Worm (Caenorhabditis elegans) whole organism, early embryonic: ENCODE results near the gene F20A1.2.
"Not testable (repeated sequence)": the region's sequence is repeated elsewhere in the genome, so short reads cannot be mapped to it uniquely, and the experiment has no call there.

Experiments used
- B0310.2 ChIP-seq: sonication (generic microtip); optimal IDR thresholded peaks from 2 replicates; lab custom pipeline; 2016; ENCODE audit warnings: mild to moderate bottlenecking, missing genetic modification characterization, missing compliant biosample characterization
- F13C5.2 ChIP-seq: sonication (generic microtip); optimal IDR thresholded peaks from 2 replicates; lab custom pipeline; 2017; ENCODE audit warnings: mild to moderate bottlenecking, missing genetic modification characterization, inconsistent platforms, missing compliant biosample characterization
- aly-1 ChIP-seq: sonication (generic microtip); optimal IDR thresholded peaks from 2 replicates; lab custom pipeline; 2016; ENCODE audit warnings: missing genetic modification characterization, missing compliant biosample characterization
- ama-1 ChIP-seq: fragments of 150-350 bp; optimal IDR thresholded peaks from 2 replicates; lab custom pipeline; 2014
- ceh-13 ChIP-seq: fragments of 200-800 bp; sonication (Bioruptor generic); optimal IDR thresholded peaks from 2 replicates; lab custom pipeline; 2018; ENCODE audit warnings: mild to moderate bottlenecking, missing genetic modification characterization, missing compliant biosample characterization
- ceh-36 ChIP-seq: sonication (generic microtip); optimal IDR thresholded peaks from 2 replicates; lab custom pipeline; 2016; ENCODE audit warnings: missing genetic modification characterization, inconsistent platforms, missing compliant biosample characterization
- ets-7 ChIP-seq: sonication (generic microtip); optimal IDR thresholded peaks from 2 replicates; lab custom pipeline; 2016; ENCODE audit warnings: missing genotype, missing genetic modification characterization, missing compliant biosample characterization
- flt-1 ChIP-seq: fragments of 200-800 bp; sonication (Bioruptor generic); IDR thresholded peaks from 2 replicates; pipeline ENCODE4 v1.3.6; 2022; ENCODE audit warnings: missing genetic modification characterization, missing compliant biosample characterization
- hmbx-1 ChIP-seq: sonication (generic microtip); optimal IDR thresholded peaks from 2 replicates; lab custom pipeline; 2016; ENCODE audit warnings: mild to moderate bottlenecking, missing genetic modification characterization, missing compliant biosample characterization
- hmg-4 ChIP-seq: fragments of 200-800 bp; sonication (Bioruptor generic); optimal IDR thresholded peaks from 2 replicates; lab custom pipeline; 2018; ENCODE audit warnings: mild to moderate bottlenecking, missing genetic modification characterization, missing compliant biosample characterization
- hnd-1 ChIP-seq: sonication (generic microtip); optimal IDR thresholded peaks from 2 replicates; lab custom pipeline; 2016; ENCODE audit warnings: missing genetic modification characterization, missing compliant biosample characterization
- pes-1 ChIP-seq: fragments of 200-800 bp; sonication (Bioruptor generic); IDR thresholded peaks from 2 replicates; pipeline ENCODE4 v1.3.6; 2022; ENCODE audit warnings: missing genetic modification reagents, missing genetic modification characterization, missing compliant biosample characterization
- scrt-1 ChIP-seq: fragments of 200-800 bp; sonication (Bioruptor generic); IDR thresholded peaks from 2 replicates; pipeline ENCODE4 v1.3.6; 2022; ENCODE audit warnings: missing genetic modification characterization, missing compliant biosample characterization
- sea-1 ChIP-seq: fragments of 200-800 bp; sonication (Bioruptor generic); conservative IDR thresholded peaks from 2 replicates; pipeline ENCODE4 v1.3.6; 2022; ENCODE audit warnings: missing genetic modification characterization, missing compliant biosample characterization
- tbx-11 ChIP-seq: fragments of 200-800 bp; sonication (Bioruptor generic); IDR thresholded peaks from 2 replicates; pipeline ENCODE4 v1.3.6; 2022; ENCODE audit warnings: missing genetic modification characterization, missing compliant biosample characterization
- tbx-37 ChIP-seq: fragments of 200-800 bp; sonication (Bioruptor generic); conservative IDR thresholded peaks from 2 replicates; pipeline ENCODE4 v1.3.6; 2022; ENCODE audit warnings: missing genetic modification reagents, missing genetic modification characterization, missing compliant biosample characterization
- tra-4 ChIP-seq: sonication (generic microtip); optimal IDR thresholded peaks from 2 replicates; lab custom pipeline; 2017; ENCODE audit warnings: missing genetic modification characterization, missing compliant biosample characterization

The F20A1.2 gene

DNA sequence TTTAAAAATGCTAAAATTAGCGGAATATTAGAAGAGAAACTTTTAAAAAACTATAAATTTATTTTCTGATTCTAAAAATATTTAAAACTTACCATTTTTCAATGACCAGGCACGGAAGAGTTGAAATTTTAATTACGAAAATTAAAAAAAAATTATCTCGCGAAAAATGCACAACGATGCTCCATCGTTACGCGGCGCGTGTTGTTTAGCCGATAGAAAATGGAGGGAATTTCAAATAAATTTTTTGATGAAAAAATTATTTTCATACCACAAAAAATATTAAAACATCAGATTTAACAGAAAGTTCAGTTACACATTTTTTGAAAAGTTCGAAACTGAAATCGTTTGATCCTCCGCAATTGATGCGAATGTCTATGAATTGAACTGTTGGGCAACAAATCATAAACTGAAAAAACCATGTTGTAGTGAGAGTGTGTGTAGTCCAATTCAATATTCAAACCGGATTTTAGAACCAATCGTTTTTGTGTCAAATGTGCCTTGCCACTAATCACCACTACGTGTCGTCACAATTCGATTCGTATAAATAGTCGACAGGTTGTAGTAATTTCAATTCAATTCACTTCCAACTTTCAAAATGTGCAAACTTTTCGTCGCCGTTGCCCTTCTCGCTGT is 5.1 kb downstream of the F20A1.2 start, which contains the start of the genes tofu-2 and spig-1:
tofu-2 (minus strand) TSS at position 116 of the 633 bp plus-strand sequence.
spig-1 (plus strand) TSS at position 583 of the 633 bp plus-strand sequence.
- no peak for TF ChIP-seq ama-1
- TF ChIP-seq aly-1 (tag; lab: Kevin White, UChicago): no peak
- TF ChIP-seq tbx-37 (GFP tag; lab: Robert Waterston, UW): no peak
- TF ChIP-seq B0310.2 (tag; lab: Kevin White, UChicago): no peak
- TF ChIP-seq hmg-4: no peak
- no peak for TF ChIP-seq ets-7 (tag; lab: Kevin White, UChicago)
- TF ChIP-seq ceh-13 (GFP tag; lab: Kevin White, UChicago): no peak
- TF ChIP-seq flt-1 (GFP tag; lab: Robert Waterston, UW): no peak
- no peak for TF ChIP-seq hnd-1
- no peak for TF ChIP-seq F13C5.2
- TF ChIP-seq hmbx-1: no peak
- no peak for TF ChIP-seq scrt-1 (GFP tag; lab: Robert Waterston, UW)
- no peak for TF ChIP-seq tbx-11 (GFP tag; lab: Robert Waterston, UW)
- no peak for TF ChIP-seq pes-1 (GFP tag; lab: Robert Waterston, UW)
- no peak for TF ChIP-seq ceh-36 (tag; lab: Kevin White, UChicago)
- no peak for TF ChIP-seq tra-4
- no peak for TF ChIP-seq sea-1

DNA sequence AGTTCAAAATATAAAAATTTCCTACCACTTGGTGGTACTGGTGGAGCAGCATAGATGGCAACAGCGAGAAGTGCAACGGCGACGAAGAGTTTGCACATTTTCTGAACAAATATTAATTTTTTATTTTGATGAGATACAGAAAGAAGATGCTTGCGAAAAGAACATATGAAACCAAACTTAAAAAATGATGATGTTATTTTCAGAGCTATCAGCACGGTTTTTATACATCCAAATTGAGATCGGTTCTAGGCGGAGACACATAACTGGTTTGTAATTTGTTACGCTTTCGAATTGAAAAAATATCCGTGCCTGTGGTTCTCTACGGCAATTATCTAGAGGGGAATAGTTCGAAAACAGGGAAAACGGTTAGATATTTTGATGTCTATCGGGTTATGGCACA is 7.0 kb downstream of the F20A1.2 start, which contains the start of gene txt-17:
txt-17 (minus strand) TSS at position 101 of the 400 bp plus-strand sequence.
- TF ChIP-seq hmg-4 (no peak), flt-1 (GFP tag; lab: Robert Waterston, UW) (no peak)

DNA sequence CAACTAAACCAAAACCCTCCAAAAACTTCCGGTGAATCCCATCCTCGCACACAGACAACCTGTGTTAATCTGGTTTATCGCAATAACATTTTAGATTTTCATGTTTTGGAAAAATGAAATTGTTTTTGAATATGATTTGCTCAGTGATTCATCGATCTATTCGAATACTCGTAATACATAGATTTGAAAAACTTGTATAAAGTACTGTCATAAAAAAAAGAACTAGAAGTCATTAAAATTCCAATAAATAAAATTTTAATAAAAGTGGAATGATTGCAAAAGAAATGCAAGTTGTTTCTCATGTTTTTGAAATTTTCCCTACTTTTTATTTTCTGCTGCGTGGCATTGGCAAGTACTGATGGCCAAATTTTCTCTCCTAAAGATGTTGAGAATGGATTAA is 8.5 kb downstream of the F20A1.2 start, which contains the start of gene spig-8:
spig-8 (plus strand) TSS at position 301 of the 400 bp plus-strand sequence.
- TF ChIP-seq tbx-11 (GFP tag; lab: Robert Waterston, UW): no peak
- no peak for TF ChIP-seq ama-1
- TF ChIP-seq F13C5.2: no peak
- no peak for TF ChIP-seq hnd-1
- no peak for TF ChIP-seq ets-7 (tag; lab: Kevin White, UChicago)
- no peak for TF ChIP-seq scrt-1 (GFP tag; lab: Robert Waterston, UW)
- no peak for TF ChIP-seq hmg-4
- TF ChIP-seq flt-1 (GFP tag; lab: Robert Waterston, UW): no peak
- TF ChIP-seq hmbx-1: no peak
- TF ChIP-seq ceh-36 (tag; lab: Kevin White, UChicago): no peak
- TF ChIP-seq tbx-37 (GFP tag; lab: Robert Waterston, UW): no peak
- no peak for TF ChIP-seq sea-1
- TF ChIP-seq aly-1 (tag; lab: Kevin White, UChicago): no peak
- TF ChIP-seq tra-4: no peak
- no peak for TF ChIP-seq pes-1 (GFP tag; lab: Robert Waterston, UW)

DNA sequence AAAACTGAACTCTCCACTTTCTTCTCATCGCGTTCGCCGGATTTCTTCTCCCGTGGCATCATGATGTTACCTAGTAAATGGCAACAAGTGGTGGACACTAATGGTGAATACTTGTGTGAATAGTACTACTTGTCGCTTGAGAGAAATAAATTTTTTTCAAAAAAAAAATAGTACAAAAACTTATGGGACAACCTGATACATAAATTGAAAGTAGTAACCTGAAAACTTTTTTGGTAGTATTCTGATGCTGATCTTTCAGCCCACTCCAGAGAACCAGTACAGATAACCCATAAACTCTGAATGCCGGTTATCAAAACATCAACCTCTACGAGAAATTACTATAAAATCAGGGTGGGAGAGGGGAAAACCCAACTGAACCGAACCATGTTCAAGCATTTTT is 11.7 kb downstream of the F20A1.2 start, which contains the start of gene Y57E12AL.2:
Y57E12AL.2 (plus strand) TSS at position 301 of the 400 bp plus-strand sequence.
- TF ChIP-seq F13C5.2; pes-1 (GFP tag; lab: Robert Waterston, UW); aly-1 (tag; lab: Kevin White, UChicago): not testable (repeated sequence)

DNA sequence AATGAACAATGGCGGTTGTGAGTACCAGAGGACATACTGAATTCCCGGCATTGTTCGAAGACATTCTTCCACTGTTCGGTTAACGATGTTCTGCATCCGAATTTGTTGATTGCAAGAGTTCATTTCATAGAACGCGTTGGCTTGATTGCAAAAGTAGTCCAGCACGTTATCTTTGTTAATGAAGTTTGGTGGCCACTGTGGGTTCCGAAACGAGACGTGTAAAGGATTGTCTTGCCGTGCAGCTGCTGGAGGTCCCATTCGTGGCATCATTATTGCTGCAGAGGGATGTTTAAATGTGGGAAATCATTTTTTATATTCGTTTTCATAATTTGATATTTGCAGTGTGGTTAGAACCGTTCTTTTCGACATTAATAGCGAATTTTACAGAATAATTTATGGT is 13.2 kb downstream of the F20A1.2 start, which contains the start of gene mdt-6:
mdt-6 (minus strand) TSS at position 275 of the 400 bp plus-strand sequence.
- TF ChIP-seq pes-1 (GFP tag; lab: Robert Waterston, UW): no peak
- no peak for TF ChIP-seq ceh-13 (GFP tag; lab: Kevin White, UChicago)
- TF ChIP-seq tra-4: no peak
- no peak for TF ChIP-seq hmbx-1
- no peak for TF ChIP-seq scrt-1 (GFP tag; lab: Robert Waterston, UW)

DNA sequence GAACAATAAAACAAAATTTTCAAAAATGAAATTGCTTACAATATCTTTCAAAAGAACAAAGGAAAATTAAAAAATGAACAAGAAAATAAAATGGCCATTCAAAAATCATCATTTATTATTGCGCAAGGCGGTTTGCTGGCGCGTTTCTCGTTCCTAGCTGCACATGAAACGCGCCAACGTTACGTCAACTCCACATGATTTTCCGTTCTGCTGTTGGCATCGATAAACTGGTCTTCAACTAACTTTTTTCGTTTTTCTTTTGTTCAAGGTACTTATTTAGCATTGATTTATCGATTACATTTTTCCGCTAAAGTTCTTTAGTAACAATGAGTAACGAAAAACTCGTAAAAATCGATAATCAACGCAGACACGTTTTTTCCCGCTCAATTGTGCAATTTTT is 14.3 kb downstream of the F20A1.2 start, which contains the start of the genes Y57E12AL.6 and Y57E12AL.1:
Y57E12AL.6 (minus strand) TSS at position 75 of the 400 bp plus-strand sequence.
Y57E12AL.1 (plus strand) TSS at position 135 of the 400 bp plus-strand sequence.
- TF ChIP-seq scrt-1 (GFP tag; lab: Robert Waterston, UW) (0 out of 2 replicates have a peak, but pooled peaks have one; percentile 48), B0310.2 (tag; lab: Kevin White, UChicago) (no peak), hmg-4 (peak; percentile 21), aly-1 (tag; lab: Kevin White, UChicago) (peak; percentile 51), ceh-36 (tag; lab: Kevin White, UChicago) (peak; percentile 53), ama-1 (no peak), pes-1 (GFP tag; lab: Robert Waterston, UW) (peak; percentile 75), tbx-37 (GFP tag; lab: Robert Waterston, UW) (0 out of 2 replicates have a peak, but pooled peaks have one; percentile 39), F13C5.2 (peak; percentile 70), hnd-1 (peak; percentile 22), ceh-13 (GFP tag; lab: Kevin White, UChicago) (peak; percentile 13), flt-1 (GFP tag; lab: Robert Waterston, UW) (peak; percentile 53; the same call in 1 of the 2 replicates), tra-4 (no peak), sea-1 (no peak), hmbx-1 (no peak), tbx-11 (GFP tag; lab: Robert Waterston, UW) (peak; percentile 66; the same call in 1 of the 2 replicates), ets-7 (tag; lab: Kevin White, UChicago) (no peak)

DNA sequence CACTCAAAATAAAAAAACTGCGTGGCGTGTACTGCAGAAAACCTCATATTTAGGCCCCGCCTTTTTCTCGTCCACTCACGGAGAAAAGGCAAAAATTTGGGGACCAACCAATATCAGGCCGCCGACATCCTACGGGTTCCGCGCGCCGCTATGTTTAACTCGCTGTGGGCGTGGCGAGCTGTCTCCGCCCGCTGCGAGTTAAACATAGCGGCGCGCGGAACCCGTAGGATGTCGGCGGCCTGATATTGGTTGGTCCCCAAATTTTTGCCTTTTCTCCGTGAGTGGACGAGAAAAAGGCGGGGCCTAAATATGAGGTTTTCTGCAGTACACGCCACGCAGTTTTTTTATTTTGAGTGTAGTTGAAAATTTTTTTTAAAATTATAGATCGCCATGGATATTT is 16.7 kb downstream of the F20A1.2 start, which contains the start of gene tmem-258:
tmem-258 (plus strand) TSS at position 385 of the 400 bp plus-strand sequence.
- not testable (repeated sequence) for TF ChIP-seq tra-4; sea-1; pes-1 (GFP tag; lab: Robert Waterston, UW)

DNA sequence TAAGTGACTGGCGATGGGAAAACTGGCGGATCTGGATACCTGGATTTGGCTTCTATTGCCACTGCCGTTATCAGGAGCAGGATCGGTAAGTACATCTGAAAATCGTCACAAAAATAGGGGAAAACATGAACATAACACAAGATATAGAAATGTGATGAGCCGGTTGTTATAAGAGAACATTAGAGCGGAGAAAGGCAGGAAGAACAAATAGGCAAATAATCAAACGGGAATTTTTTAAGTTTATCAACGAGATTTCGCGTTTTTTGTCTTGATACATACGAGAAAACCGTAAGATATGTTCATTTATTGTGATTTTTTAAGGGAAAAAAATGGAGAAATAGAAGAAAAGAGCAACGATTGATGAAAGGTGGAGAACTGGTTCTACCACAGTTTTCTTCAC is 19.1 kb downstream of the F20A1.2 start, which contains the start of gene Y57E12AR.1:
Y57E12AR.1 (minus strand) TSS at position 101 of the 400 bp plus-strand sequence.
- TF ChIP-seq B0310.2 (tag; lab: Kevin White, UChicago): no peak
- TF ChIP-seq ama-1: no peak
- no peak for TF ChIP-seq tbx-11 (GFP tag; lab: Robert Waterston, UW)
- TF ChIP-seq pes-1 (GFP tag; lab: Robert Waterston, UW): no peak
- no peak for TF ChIP-seq ets-7 (tag; lab: Kevin White, UChicago)
- TF ChIP-seq sea-1: no peak
- no peak for TF ChIP-seq ceh-36 (tag; lab: Kevin White, UChicago)
- no peak for TF ChIP-seq hmg-4
- TF ChIP-seq hnd-1: no peak
